Worm (Caenorhabditis elegans) whole organism, L4/young adult: Measurements from ENCODE around the gene fbxa-71.
"Not testable (repeated sequence)": the region's sequence is repeated elsewhere in the genome, so short reads cannot be mapped to it uniquely, and the experiment has no call there.

Experiments used
- W03F9.2 ChIP-seq: fragments of 150-350 bp; optimal IDR thresholded peaks from 2 replicates; lab custom pipeline; 2014; ENCODE audit warnings: missing biosample characterization, missing genetic modification characterization
- dao-5 ChIP-seq: sonication (generic microtip); optimal IDR thresholded peaks from 2 replicates; lab custom pipeline; 2016; ENCODE audit warnings: missing genotype, missing genetic modification characterization, moderate library complexity, missing compliant biosample characterization
- him-1 ChIP-seq: sonication (generic microtip); optimal IDR thresholded peaks from 2 replicates; lab custom pipeline; 2016; ENCODE audit warnings: missing genotype, missing genetic modification reagents, missing genetic modification characterization, missing compliant biosample characterization

ce11 chrIII:2261353-2261752, 5.7 kb downstream of the fbxa-71 start, which contains the start of gene fbxa-42:
- not testable (repeated sequence) for TF ChIP-seq dao-5, him-1, W03F9.2 (tag; lab: Kevin White, UChicago)
